Fruit fly (Drosophila melanogaster) whole organism, embryonic: ENCODE results near the gene CG46042.

ENCODE experiments used
- Abd-B ChIP-seq: fragments of 200-800 bp; sonication (Bioruptor generic); optimal IDR thresholded peaks from 2 replicates; lab custom pipeline; 2018; ENCODE audit warnings: missing biosample characterization, mild to moderate bottlenecking, missing genetic modification characterization, moderate library complexity
- CG10209 ChIP-seq: fragments of 200-800 bp; sonication (Bioruptor generic); optimal IDR thresholded peaks from 3 replicates; lab custom pipeline; 2017; ENCODE audit warnings: missing biosample characterization, mild to moderate bottlenecking, missing genetic modification characterization, missing genetic modification reagents
- CG10431 ChIP-seq: fragments of 200-800 bp; sonication (Bioruptor generic); optimal IDR thresholded peaks from 3 replicates; lab custom pipeline; 2018; ENCODE audit warnings: missing biosample characterization, mild to moderate bottlenecking, missing genetic modification characterization
- CG11695 ChIP-seq: fragments of 200-800 bp; sonication (Bioruptor generic); IDR thresholded peaks from 3 replicates; pipeline ENCODE4 v1.3.6; 2022; ENCODE audit warnings: missing biosample characterization, missing genetic modification characterization
- CG12104 ChIP-seq: fragments of 200-800 bp; sonication (Bioruptor generic); optimal IDR thresholded peaks from 3 replicates; lab custom pipeline; 2016; ENCODE audit warnings: missing biosample characterization, missing genetic modification characterization
- CG14014 ChIP-seq: fragments of 200-800 bp; sonication (Bioruptor generic); IDR thresholded peaks from 2 replicates; pipeline ENCODE4 v1.3.6; 2022; ENCODE audit warnings: missing biosample characterization, missing genetic modification characterization
- CG14965 ChIP-seq: fragments of 200-800 bp; sonication (Bioruptor generic); optimal IDR thresholded peaks from 2 replicates; lab custom pipeline; 2016; ENCODE audit warnings: missing biosample characterization, missing genetic modification characterization, borderline replicate concordance
- CG15011 ChIP-seq: fragments of 200-800 bp; sonication (Bioruptor generic); optimal IDR thresholded peaks from 3 replicates; lab custom pipeline; 2018; ENCODE audit warnings: missing biosample characterization, mild to moderate bottlenecking, missing genetic modification characterization
- CG1647 ChIP-seq: fragments of 200-800 bp; sonication (Bioruptor generic); optimal IDR thresholded peaks from 3 replicates; lab custom pipeline; 2016; ENCODE audit warnings: missing biosample characterization, missing genetic modification characterization
- CG16779 ChIP-seq: fragments of 200-800 bp; sonication (Bioruptor generic); IDR thresholded peaks from 2 replicates; pipeline ENCODE4 v1.3.6; 2022; ENCODE audit warnings: missing biosample characterization, missing genetic modification characterization
- CG17568 ChIP-seq: fragments of 200-800 bp; sonication (Bioruptor generic); optimal IDR thresholded peaks from 2 replicates; lab custom pipeline; 2018; ENCODE audit warnings: missing biosample characterization, mild to moderate bottlenecking, missing genetic modification characterization, moderate library complexity
- CG1832 ChIP-seq: fragments of 200-800 bp; sonication (Bioruptor generic); optimal IDR thresholded peaks from 2 replicates; lab custom pipeline; 2017; ENCODE audit warnings: missing biosample characterization, mild to moderate bottlenecking, missing genetic modification characterization, inconsistent platforms
- CG30020 ChIP-seq: fragments of 200-800 bp; optimal IDR thresholded peaks from 2 replicates; lab custom pipeline; 2019; ENCODE audit warnings: missing biosample characterization, mild to moderate bottlenecking, missing genetic modification characterization, moderate library complexity
- CG3065 ChIP-seq: fragments of 200-800 bp; sonication (Bioruptor generic); optimal IDR thresholded peaks from 2 replicates; lab custom pipeline; 2016; ENCODE audit warnings: missing biosample characterization, missing genetic modification characterization
- CG3847 ChIP-seq: fragments of 200-800 bp; sonication (Bioruptor generic); IDR thresholded peaks from 2 replicates; pipeline ENCODE4 v1.3.6; 2022; ENCODE audit warnings: missing biosample characterization, missing genetic modification characterization
- CG4404 ChIP-seq: fragments of 200-800 bp; sonication (Bioruptor generic); IDR thresholded peaks from 2 replicates; pipeline ENCODE4 v1.3.6; 2022; ENCODE audit warnings: missing biosample characterization, missing genetic modification characterization
- CG7271 ChIP-seq: fragments of 200-800 bp; sonication (Bioruptor generic); optimal IDR thresholded peaks from 2 replicates; lab custom pipeline; 2018; ENCODE audit warnings: missing biosample characterization, mild to moderate bottlenecking, missing genetic modification characterization, moderate library complexity
- CG7786 ChIP-seq: fragments of 200-800 bp; sonication (Bioruptor generic); optimal IDR thresholded peaks from 2 replicates; lab custom pipeline; 2016; ENCODE audit warnings: missing biosample characterization, missing genetic modification characterization
- CG7963 ChIP-seq: fragments of 200-800 bp; sonication (Bioruptor generic); IDR thresholded peaks from 3 replicates; pipeline ENCODE4 v1.3.6; 2022; ENCODE audit warnings: missing biosample characterization, missing genetic modification characterization; ENCODE audit not compliant: partially characterized antibody
- CG9215 ChIP-seq: fragments of 200-800 bp; sonication (Bioruptor generic); IDR thresholded peaks from 2 replicates; pipeline ENCODE4 v1.3.6; 2022; ENCODE audit warnings: missing biosample characterization, missing genetic modification characterization
- D19A ChIP-seq: fragments of 200-800 bp; optimal IDR thresholded peaks from 3 replicates; lab custom pipeline; 2019; ENCODE audit warnings: missing biosample characterization, mild to moderate bottlenecking, missing genetic modification characterization, moderate library complexity
- Dref ChIP-seq: fragments of 200-800 bp; sonication (Bioruptor generic); IDR thresholded peaks from 2 replicates; pipeline ENCODE4 v1.3.6; 2022; ENCODE audit warnings: missing biosample characterization, missing genetic modification characterization
- ERR ChIP-seq: fragments of 200-800 bp; sonication (Bioruptor generic); optimal IDR thresholded peaks from 2 replicates; lab custom pipeline; 2016; ENCODE audit warnings: missing biosample characterization, missing genetic modification characterization
- H2.0 ChIP-seq: fragments of 200-800 bp; sonication (Bioruptor generic); IDR thresholded peaks from 2 replicates; pipeline ENCODE4 v1.3.6; 2022; ENCODE audit warnings: missing biosample characterization, missing genetic modification characterization
- Hand ChIP-seq: fragments of 200-800 bp; sonication (Bioruptor generic); optimal IDR thresholded peaks from 2 replicates; lab custom pipeline; 2017; ENCODE audit warnings: mild to moderate bottlenecking, missing biosample characterization, missing genetic modification reagents, missing genetic modification characterization
- Meics ChIP-seq: fragments of 200-800 bp; sonication (Bioruptor generic); optimal IDR thresholded peaks from 2 replicates; lab custom pipeline; 2017; ENCODE audit warnings: missing biosample characterization, mild to moderate bottlenecking, missing genetic modification characterization
- Myb ChIP-seq: fragments of 200-800 bp; sonication (Bioruptor generic); optimal IDR thresholded peaks from 2 replicates; lab custom pipeline; 2016; ENCODE audit warnings: missing biosample characterization, missing genetic modification characterization
- Pdp1 ChIP-seq, 2 experiments: fragments of 200-800 bp; sonication (Bioruptor generic); optimal IDR thresholded peaks; 3 replicates each; lab custom pipeline; 2016; ENCODE audit warnings: missing biosample characterization in 2 of 2, missing genetic modification characterization in 2 of 2, mild to moderate bottlenecking in 1 of 2, moderate library complexity in 1 of 2
- Ravus ChIP-seq: fragments of 200-800 bp; sonication (Bioruptor generic); IDR thresholded peaks from 2 replicates; pipeline ENCODE4 v1.3.6; 2022; ENCODE audit warnings: missing biosample characterization, missing genetic modification characterization
- Rfx ChIP-seq: fragments of 200-800 bp; sonication (Bioruptor generic); IDR thresholded peaks from 2 replicates; pipeline ENCODE4 v1.3.6; 2022; ENCODE audit warnings: missing biosample characterization, missing genetic modification characterization
- al ChIP-seq: fragments of 200-800 bp; sonication (Bioruptor generic); IDR thresholded peaks from 2 replicates; pipeline ENCODE4 v1.3.6; 2022; ENCODE audit warnings: missing biosample characterization, missing genetic modification characterization
- ash1 ChIP-seq: fragments of 200-800 bp; sonication (Bioruptor generic); optimal IDR thresholded peaks from 2 replicates; lab custom pipeline; 2018; ENCODE audit warnings: missing biosample characterization, mild to moderate bottlenecking, missing genetic modification characterization
- bbx ChIP-seq: fragments of 200-800 bp; sonication (Bioruptor generic); IDR thresholded peaks from 2 replicates; pipeline ENCODE4 v1.3.6; 2022; ENCODE audit warnings: missing biosample characterization, missing genetic modification characterization; ENCODE audit not compliant: partially characterized antibody
- btn ChIP-seq: fragments of 200-800 bp; sonication (Bioruptor generic); optimal IDR thresholded peaks from 2 replicates; lab custom pipeline; 2016; ENCODE audit warnings: missing biosample characterization, missing genetic modification characterization
- croc ChIP-seq: fragments of 200-800 bp; sonication (Bioruptor generic); conservative IDR thresholded peaks from 3 replicates; pipeline ENCODE4 v1.3.6; 2022; ENCODE audit warnings: missing biosample characterization, missing genetic modification characterization
- eyg ChIP-seq: fragments of 200-800 bp; sonication (Bioruptor generic); optimal IDR thresholded peaks from 3 replicates; lab custom pipeline; 2016; ENCODE audit warnings: missing biosample characterization, missing genetic modification characterization
- fd102C ChIP-seq: fragments of 200-800 bp; sonication (Bioruptor generic); optimal IDR thresholded peaks from 2 replicates; lab custom pipeline; 2018; ENCODE audit warnings: missing biosample characterization, mild to moderate bottlenecking, missing genetic modification characterization, moderate library complexity
- gcm2 ChIP-seq: fragments of 200-800 bp; sonication (Bioruptor generic); optimal IDR thresholded peaks from 2 replicates; lab custom pipeline; 2016; ENCODE audit warnings: missing biosample characterization, missing genetic modification characterization
- her ChIP-seq: fragments of 200-800 bp; sonication (Bioruptor generic); optimal IDR thresholded peaks from 2 replicates; lab custom pipeline; 2016; ENCODE audit warnings: missing biosample characterization, missing genetic modification characterization
- hkb ChIP-seq, 2 experiments: fragments of 200-800 bp in 1 of 2; fragments of >200 bp in 1 of 2; sonication (Bioruptor generic) in 1 of 2; IDR thresholded peaks in 1 of 2; optimal IDR thresholded peaks in 1 of 2; 2 replicates each; pipeline versions ENCODE4 v1.3.6 to Lab custom; 2017 to 2022; ENCODE audit warnings: missing biosample characterization in 1 of 2, missing genetic modification characterization in 1 of 2
- ind ChIP-seq: fragments of 200-800 bp; sonication (Bioruptor generic); optimal IDR thresholded peaks from 3 replicates; lab custom pipeline; 2016; ENCODE audit warnings: missing biosample characterization, missing genetic modification characterization
- lmd ChIP-seq: fragments of 200-800 bp; sonication (Bioruptor generic); IDR thresholded peaks from 2 replicates; pipeline ENCODE4 v1.3.6; 2022; ENCODE audit warnings: missing biosample characterization, missing genetic modification characterization
- mirr ChIP-seq: fragments of 200-800 bp; sonication (Bioruptor generic); optimal IDR thresholded peaks from 3 replicates; lab custom pipeline; 2018; ENCODE audit warnings: missing biosample characterization, mild to moderate bottlenecking, missing genetic modification characterization
- ranshi ChIP-seq: fragments of 200-800 bp; sonication (Bioruptor generic); IDR thresholded peaks from 2 replicates; pipeline ENCODE4 v1.3.6; 2022; ENCODE audit warnings: missing biosample characterization, missing genetic modification characterization
- ro ChIP-seq: fragments of 200-800 bp; sonication (Bioruptor generic); IDR thresholded peaks from 2 replicates; pipeline ENCODE4 v1.3.6; 2022; ENCODE audit warnings: missing biosample characterization, missing genetic modification characterization
- salm ChIP-seq: fragments of 200-800 bp; sonication (Bioruptor generic); optimal IDR thresholded peaks from 2 replicates; lab custom pipeline; 2018; ENCODE audit warnings: missing biosample characterization, mild to moderate bottlenecking, missing genetic modification characterization
- sob ChIP-seq: fragments of 200-800 bp; sonication (Bioruptor generic); IDR thresholded peaks from 2 replicates; pipeline ENCODE4 v1.3.6; 2022; ENCODE audit warnings: missing biosample characterization, missing genetic modification characterization
- toy ChIP-seq: fragments of 200-800 bp; sonication (Bioruptor generic); IDR thresholded peaks from 2 replicates; pipeline ENCODE4 v1.3.6; 2022; ENCODE audit warnings: missing biosample characterization, missing genetic modification characterization
- ttk ChIP-seq: fragments of 200-800 bp; sonication (Bioruptor generic); IDR thresholded peaks from 2 replicates; pipeline ENCODE4 v2.1.2; 2022; ENCODE audit warnings: missing biosample characterization, missing genetic modification characterization
- wdn ChIP-seq: fragments of 200-800 bp; sonication (Bioruptor generic); IDR thresholded peaks from 2 replicates; pipeline ENCODE4 v1.3.6; 2022; ENCODE audit warnings: missing biosample characterization, missing genetic modification characterization
- zfh1 ChIP-seq: fragments of 200-800 bp; sonication (Bioruptor generic); IDR thresholded peaks from 3 replicates; pipeline ENCODE4 v1.3.6; 2022; ENCODE audit warnings: missing biosample characterization, missing genetic modification characterization

Gene CG46042

dm6 chr3R:19908863-19909343, 33.3 kb downstream of the CG46042 start (continued):
- TF ChIP-seq mirr (GFP tag; lab: Kevin White, UChicago) (peak; percentile 10), CG17568 (GFP tag; lab: Kevin White, UChicago) (peak; percentile 77), hkb (optimal IDR thresholded peaks at IDR 0.05; lab: Kevin White, UChicago) (no peak), hkb (GFP tag; IDR thresholded peaks at IDR 0.05; lab: Robert Waterston, UW) (peak; percentile 87), CG1832 (GFP tag; lab: Kevin White, UChicago) (no peak), al (GFP tag; lab: Robert Waterston, UW) (peak; percentile 72), Ravus (GFP tag; lab: Robert Waterston, UW) (peak; percentile 22; the same call in 1 of the 2 replicates), CG3847 (GFP tag; lab: Robert Waterston, UW) (peak; percentile 78), ro (GFP tag; lab: Robert Waterston, UW) (peak; percentile 69), gcm2 (GFP tag; lab: Kevin White, UChicago) (peak; percentile 56), Hand (GFP tag; lab: Kevin White, UChicago) (peak; percentile 56), bbx (GFP tag; lab: Robert Waterston, UW) (no peak), eyg (GFP tag; lab: Kevin White, UChicago) (peak; percentile 68), lmd (peak; percentile 87), H2.0 (GFP tag; lab: Robert Waterston, UW) (peak; percentile 91), CG3065 (GFP tag; lab: Kevin White, UChicago) (peak; percentile 55), fd102C (GFP tag; lab: Kevin White, UChicago) (no peak), CG10431 (no peak), ind (GFP tag; lab: Kevin White, UChicago) (peak; percentile 88), Myb (GFP tag; lab: Kevin White, UChicago) (peak; percentile 65), her (peak; percentile 88), CG7963 (GFP tag; lab: Robert Waterston, UW) (no peak), D19A (peak; percentile 70), toy (GFP tag; lab: Robert Waterston, UW) (no peak), wdn (peak; percentile 77), sob (GFP tag; lab: Robert Waterston, UW) (peak; percentile 85), Abd-B (GFP tag; lab: Kevin White, UChicago) (peak; percentile 63), btn (GFP tag; lab: Kevin White, UChicago) (peak; percentile 49), CG30020 (tag; lab: Kevin White, UChicago) (no peak), zfh1 (GFP tag; lab: Robert Waterston, UW) (peak; percentile 87), CG15011 (GFP tag; lab: Kevin White, UChicago) (peak; percentile 65), CG14014 (GFP tag; lab: Robert Waterston, UW) (peak; percentile 81), CG14965 (GFP tag; lab: Kevin White, UChicago) (no peak), CG7786 (GFP tag; lab: Kevin White, UChicago) (peak; percentile 77), Dref (GFP tag; lab: Robert Waterston, UW) (no peak), Meics (peak; percentile 85), Pdp1 (GFP tag; optimal IDR thresholded peaks at IDR 0.05; lab: Kevin White, UChicago) (peak; percentile 60 to 77), CG12104 (GFP tag; lab: Kevin White, UChicago) (peak; percentile 67), CG9215 (GFP tag; lab: Robert Waterston, UW) (peak; percentile 39; the same call in 1 of the 2 replicates), ERR (GFP tag; lab: Kevin White, UChicago) (peak; percentile 14), CG11695 (GFP tag; lab: Robert Waterston, UW) (peak; percentile 89), ranshi (peak; percentile 79), ttk (GFP tag; lab: Robert Waterston, UW) (peak; percentile 82), CG16779 (GFP tag; lab: Robert Waterston, UW) (peak; percentile 68; the same call in 1 of the 2 replicates), salm (tag; lab: Kevin White, UChicago) (peak; percentile 70), CG1647 (GFP tag; lab: Kevin White, UChicago) (peak; percentile 82), Rfx (GFP tag; lab: Robert Waterston, UW) (peak; percentile 93), CG7271 (tag; lab: Kevin White, UChicago) (no peak), CG10209 (GFP tag; lab: Kevin White, UChicago) (peak; percentile 83), croc (GFP tag; lab: Robert Waterston, UW) (peak; percentile 56), ash1 (GFP tag; lab: Kevin White, UChicago) (no peak), CG4404 (GFP tag; lab: Robert Waterston, UW) (peak; percentile 59)
